Worm (Caenorhabditis elegans) whole organism, L3 larva: Measurements from ENCODE around the gene idhb-1.

Experiments used
- R02D3.7 ChIP-seq: fragments of 150-350 bp; optimal IDR thresholded peaks from 2 replicates; lab custom pipeline; 2014; ENCODE audit warnings: missing biosample characterization, missing genetic modification characterization
- aly-2 ChIP-seq: fragments of 150-350 bp; optimal IDR thresholded peaks from 2 replicates; lab custom pipeline; 2014; ENCODE audit warnings: missing biosample characterization, missing genetic modification characterization
- ama-1 ChIP-seq: fragments of 150-350 bp; optimal IDR thresholded peaks from 2 replicates; lab custom pipeline; 2018
- ceh-28 ChIP-seq: fragments of 150-350 bp; optimal IDR thresholded peaks from 2 replicates; lab custom pipeline; 2014; ENCODE audit warnings: missing biosample characterization, missing genetic modification reagents, missing genetic modification characterization
- ceh-82 ChIP-seq: fragments of 150-350 bp; optimal IDR thresholded peaks from 2 replicates; lab custom pipeline; 2014; ENCODE audit warnings: missing biosample characterization, missing genetic modification characterization
- ceh-9 ChIP-seq: sonication (generic microtip); optimal IDR thresholded peaks from 2 replicates; lab custom pipeline; 2018; ENCODE audit warnings: missing biosample characterization, missing genetic modification characterization
- daf-12 ChIP-seq: fragments of 150-350 bp; optimal IDR thresholded peaks from 2 replicates; lab custom pipeline; 2014; ENCODE audit warnings: missing biosample characterization, missing genetic modification reagents, missing genetic modification characterization
- egl-5 ChIP-seq: fragments of 150-350 bp; optimal IDR thresholded peaks from 2 replicates; lab custom pipeline; 2017; ENCODE audit warnings: missing biosample characterization, missing genetic modification reagents, missing genetic modification characterization, inconsistent platforms
- elt-1 ChIP-seq: fragments of 150-350 bp; optimal IDR thresholded peaks from 2 replicates; lab custom pipeline; 2014; ENCODE audit warnings: missing biosample characterization, missing genetic modification characterization
- elt-2 ChIP-seq: sonication (generic microtip); optimal IDR thresholded peaks from 2 replicates; lab custom pipeline; 2016; ENCODE audit warnings: missing genetic modification reagents, mild to moderate bottlenecking, missing genetic modification characterization, missing compliant biosample characterization
- elt-3 ChIP-seq, 3 experiments: fragments of 150-350 bp in 1 of 3; sonication (generic microtip) in 2 of 3; optimal IDR thresholded peaks; 2 replicates in 2 of 3; 4 replicates in 1 of 3; lab custom pipeline; 2014 to 2017; ENCODE audit warnings: missing biosample characterization in 3 of 3, missing genetic modification characterization in 3 of 3
- fkh-10 ChIP-seq: sonication (generic microtip); optimal IDR thresholded peaks from 2 replicates; lab custom pipeline; 2017; ENCODE audit warnings: missing biosample characterization, missing genetic modification reagents, missing genetic modification characterization
- hmg-11 ChIP-seq: sonication (generic microtip); optimal IDR thresholded peaks from 2 replicates; lab custom pipeline; 2016; ENCODE audit warnings: missing genetic modification characterization, missing compliant biosample characterization
- lin-39 ChIP-seq: fragments of 150-350 bp; optimal IDR thresholded peaks from 2 replicates; lab custom pipeline; 2018; ENCODE audit warnings: missing biosample characterization, missing genetic modification reagents, missing genetic modification characterization
- mdl-1 ChIP-seq: fragments of 150-350 bp; optimal IDR thresholded peaks from 2 replicates; lab custom pipeline; 2014; ENCODE audit warnings: missing biosample characterization, missing genetic modification characterization
- mml-1 ChIP-seq: fragments of 150-350 bp; sonication (generic microtip); optimal IDR thresholded peaks from 3 replicates; lab custom pipeline; 2014; ENCODE audit warnings: missing biosample characterization, missing genetic modification characterization
- nhr-11 ChIP-seq: fragments of 150-350 bp; optimal IDR thresholded peaks from 2 replicates; lab custom pipeline; 2014; ENCODE audit warnings: missing biosample characterization, missing genetic modification characterization
- nhr-12 ChIP-seq: fragments of 150-350 bp; optimal IDR thresholded peaks from 2 replicates; lab custom pipeline; 2014; ENCODE audit warnings: missing biosample characterization, missing genetic modification characterization
- nhr-23 ChIP-seq: fragments of 150-350 bp; optimal IDR thresholded peaks from 2 replicates; lab custom pipeline; 2014; ENCODE audit warnings: missing biosample characterization, missing genetic modification reagents, missing genetic modification characterization
- nhr-237 ChIP-seq: fragments of 150-350 bp; optimal IDR thresholded peaks from 2 replicates; lab custom pipeline; 2014; ENCODE audit warnings: missing biosample characterization, missing genetic modification characterization
- nhr-43 ChIP-seq: sonication (generic microtip); optimal IDR thresholded peaks from 2 replicates; lab custom pipeline; 2016; ENCODE audit warnings: mild to moderate bottlenecking, missing genetic modification characterization, missing compliant biosample characterization; ENCODE audit not compliant: poor library complexity, severe bottlenecking
- nhr-76 ChIP-seq: fragments of 150-350 bp; sonication (generic microtip); optimal IDR thresholded peaks from 5 replicates; lab custom pipeline; 2014; ENCODE audit warnings: missing biosample characterization, missing genetic modification characterization
- nhr-77 ChIP-seq: fragments of 150-350 bp; optimal IDR thresholded peaks from 2 replicates; lab custom pipeline; 2014; ENCODE audit warnings: missing biosample characterization, missing genetic modification characterization
- pha-4 ChIP-seq: fragments of 150-350 bp; optimal IDR thresholded peaks from 2 replicates; lab custom pipeline; 2014; ENCODE audit warnings: missing biosample characterization, missing genetic modification reagents, missing genetic modification characterization
- pqm-1 ChIP-seq: fragments of 150-350 bp; optimal IDR thresholded peaks from 2 replicates; lab custom pipeline; 2017; ENCODE audit warnings: missing biosample characterization, missing genetic modification characterization, inconsistent platforms
- sea-2 ChIP-seq: fragments of 150-350 bp; sonication (generic microtip); optimal IDR thresholded peaks from 4 replicates; lab custom pipeline; 2014; ENCODE audit warnings: missing biosample characterization, missing genetic modification reagents, missing genetic modification characterization
- skn-1 ChIP-seq: fragments of 150-350 bp; optimal IDR thresholded peaks from 2 replicates; lab custom pipeline; 2014; ENCODE audit warnings: missing biosample characterization, missing genetic modification characterization
- snpc-4 ChIP-seq: fragments of 150-350 bp; optimal IDR thresholded peaks from 2 replicates; lab custom pipeline; 2014; ENCODE audit warnings: missing biosample characterization, missing genetic modification characterization
- tbx-2 ChIP-seq: sonication (generic microtip); optimal IDR thresholded peaks from 2 replicates; lab custom pipeline; 2016; ENCODE audit warnings: mild to moderate bottlenecking, missing genetic modification characterization, missing compliant biosample characterization
- unc-62 ChIP-seq: fragments of 150-350 bp; sonication (generic microtip); optimal IDR thresholded peaks from 4 replicates; lab custom pipeline; 2014; ENCODE audit warnings: missing biosample characterization, missing genetic modification reagents, missing genetic modification characterization
- zag-1 ChIP-seq: fragments of 150-350 bp; optimal IDR thresholded peaks from 2 replicates; lab custom pipeline; 2014; ENCODE audit warnings: missing biosample characterization, missing genetic modification characterization
- ztf-4 ChIP-seq: fragments of 150-350 bp; optimal IDR thresholded peaks from 2 replicates; lab custom pipeline; 2014; ENCODE audit warnings: missing biosample characterization, missing genetic modification characterization

The idhb-1 gene

ce11 chrX:14180151-14180550 lies 6.3 kb upstream of the idhb-1 start, which contains the start of gene C37E2.3:
Gene C37E2.3 (plus strand): TSS chrX:14180451.
- TF ChIP-seq daf-12 (no peak), fkh-10 (GFP tag; lab: Kevin White, UChicago) (no peak), nhr-11 (tag; lab: Kevin White, UChicago) (no peak), nhr-23 (no peak), ceh-28 (tag; lab: Kevin White, UChicago) (no peak), elt-1 (tag; lab: Kevin White, UChicago) (no peak), lin-39 (tag; lab: Kevin White, UChicago) (no peak), nhr-77 (tag; lab: Kevin White, UChicago) (no peak), elt-3 (tag; optimal IDR thresholded peaks at IDR 0.05; lab: Kevin White, UChicago) (no peak), mml-1 (tag; lab: Kevin White, UChicago) (no peak), pha-4 (no peak), aly-2 (tag; lab: Kevin White, UChicago) (no peak), nhr-43 (tag; lab: Kevin White, UChicago) (no peak), egl-5 (no peak)

ce11 chrX:14179488-14179887 lies 5.6 kb upstream of the idhb-1 start:
- TF ChIP-seq ceh-9 (tag; lab: Kevin White, UChicago) (no peak), nhr-77 (tag; lab: Kevin White, UChicago) (no peak), ama-1 (lab: Kevin White, UChicago) (no peak), elt-2 (tag; lab: Kevin White, UChicago) (no peak), nhr-76 (tag; lab: Kevin White, UChicago) (no peak), sea-2 (GFP tag; lab: Kevin White, UChicago) (no peak), ceh-82 (tag; lab: Kevin White, UChicago) (no peak), fkh-10 (GFP tag; lab: Kevin White, UChicago) (no peak), ceh-28 (tag; lab: Kevin White, UChicago) (no peak), lin-39 (tag; lab: Kevin White, UChicago) (no peak), nhr-237 (tag; lab: Kevin White, UChicago) (no peak)

- TF ChIP-seq nhr-11 (tag; lab: Kevin White, UChicago) = no peak
- no peak for TF ChIP-seq fkh-10 (GFP tag; lab: Kevin White, UChicago)
- no peak for TF ChIP-seq egl-5
- TF ChIP-seq nhr-43 (tag; lab: Kevin White, UChicago) = no peak
- no peak for TF ChIP-seq pqm-1 (tag; lab: Kevin White, UChicago)
- no peak for TF ChIP-seq hmg-11 (tag; lab: Kevin White, UChicago)
- no peak for TF ChIP-seq elt-2 (tag; lab: Kevin White, UChicago)
- TF ChIP-seq mdl-1 (tag; lab: Kevin White, UChicago) = no peak
- no peak for TF ChIP-seq lin-39 (tag; lab: Kevin White, UChicago)
- no peak for TF ChIP-seq nhr-77 (tag; lab: Kevin White, UChicago)
- TF ChIP-seq sea-2 (GFP tag; lab: Kevin White, UChicago) = no peak
- no peak for TF ChIP-seq snpc-4 (tag; lab: Kevin White, UChicago)
- TF ChIP-seq nhr-23 = no peak
- no peak for TF ChIP-seq ztf-4
- TF ChIP-seq zag-1 (tag; lab: Kevin White, UChicago) = no peak
- no peak for TF ChIP-seq skn-1 (tag; lab: Kevin White, UChicago)
- TF ChIP-seq unc-62 = no peak
- TF ChIP-seq aly-2 (tag; lab: Kevin White, UChicago) = no peak
Measured at ce11 chrX:14178688-14179087, 4.8 kb upstream of the idhb-1 start, which contains the start of gene C37E2.10. Gene C37E2.10 (plus strand): TSS chrX:14178988.

ce11 chrX:14175740-14176139 lies 1.9 kb upstream of the idhb-1 start, which contains the start of gene C37E2.2:
Gene C37E2.2 (plus strand): TSS chrX:14176040.
- TF ChIP-seq nhr-76 (tag; lab: Kevin White, UChicago) = no peak
- TF ChIP-seq lin-39 (tag; lab: Kevin White, UChicago) = no peak
- TF ChIP-seq hmg-11 (tag; lab: Kevin White, UChicago) = no peak
- TF ChIP-seq aly-2 (tag; lab: Kevin White, UChicago) = no peak
- TF ChIP-seq mml-1 (tag; lab: Kevin White, UChicago) = no peak
- TF ChIP-seq nhr-11 (tag; lab: Kevin White, UChicago) = no peak
- no peak for TF ChIP-seq ceh-28 (tag; lab: Kevin White, UChicago)
- TF ChIP-seq R02D3.7 (tag; lab: Kevin White, UChicago) = no peak
- TF ChIP-seq elt-2 (tag; lab: Kevin White, UChicago) = no peak
- TF ChIP-seq tbx-2 (tag; lab: Kevin White, UChicago) = no peak
- no peak for TF ChIP-seq nhr-12 (tag; lab: Kevin White, UChicago)
- TF ChIP-seq ztf-4 = no peak
- no peak for TF ChIP-seq elt-1 (tag; lab: Kevin White, UChicago)
